Worm (Caenorhabditis elegans) whole organism, L2 larva: ENCODE measurements around the gene clc-20.

ENCODE experiments used
- C34F6.9 ChIP-seq: fragments of 150-350 bp; optimal IDR thresholded peaks from 2 replicates; lab custom pipeline; 2014; ENCODE audit warnings: missing biosample characterization, missing genetic modification characterization
- F13H6.1 ChIP-seq: sonication (generic microtip); optimal IDR thresholded peaks from 2 replicates; lab custom pipeline; 2016; ENCODE audit warnings: missing genetic modification characterization, missing compliant biosample characterization
- R02D3.7 ChIP-seq: fragments of 150-350 bp; optimal IDR thresholded peaks from 2 replicates; lab custom pipeline; 2014; ENCODE audit warnings: missing biosample characterization, missing genetic modification characterization
- Y55F3AM.14 ChIP-seq: fragments of 200-800 bp; sonication (Bioruptor generic); optimal IDR thresholded peaks from 2 replicates; lab custom pipeline; 2018; ENCODE audit warnings: mild to moderate bottlenecking, missing genetic modification characterization, missing compliant biosample characterization
- ZK546.5 ChIP-seq: sonication (generic microtip); optimal IDR thresholded peaks from 2 replicates; lab custom pipeline; 2017; ENCODE audit warnings: missing biosample characterization, missing genetic modification characterization
- alr-1 ChIP-seq: fragments of 150-350 bp; optimal IDR thresholded peaks from 2 replicates; lab custom pipeline; 2014; ENCODE audit warnings: missing biosample characterization, missing genetic modification characterization
- aly-2 ChIP-seq: fragments of 150-350 bp; optimal IDR thresholded peaks from 2 replicates; lab custom pipeline; 2014; ENCODE audit warnings: missing biosample characterization, missing genetic modification characterization
- ama-1 ChIP-seq: fragments of 150-350 bp; optimal IDR thresholded peaks from 2 replicates; lab custom pipeline; 2018; ENCODE audit warnings: inconsistent platforms
- blmp-1 ChIP-seq: sonication (generic microtip); optimal IDR thresholded peaks from 2 replicates; lab custom pipeline; 2017; ENCODE audit warnings: missing genetic modification characterization, mild to moderate bottlenecking, missing compliant biosample characterization, antibody characterized with exemption, moderate library complexity; ENCODE audit not compliant: insufficient read depth
- ceh-16 ChIP-seq: fragments of 150-350 bp; optimal IDR thresholded peaks from 2 replicates; lab custom pipeline; 2014; ENCODE audit warnings: missing biosample characterization, missing genetic modification characterization
- ceh-82 ChIP-seq: fragments of 150-350 bp; optimal IDR thresholded peaks from 2 replicates; lab custom pipeline; 2014; ENCODE audit warnings: missing biosample characterization, missing genetic modification characterization
- crh-2 ChIP-seq: sonication (generic microtip); optimal IDR thresholded peaks from 2 replicates; lab custom pipeline; 2017; ENCODE audit warnings: missing biosample characterization, missing genetic modification characterization
- dmd-4 ChIP-seq: sonication (generic microtip); optimal IDR thresholded peaks from 2 replicates; lab custom pipeline; 2017; ENCODE audit warnings: missing biosample characterization, missing genetic modification characterization
- egl-27 ChIP-seq: sonication (generic microtip); optimal IDR thresholded peaks from 3 replicates; lab custom pipeline; 2017; ENCODE audit warnings: missing biosample characterization, missing genetic modification reagents, missing genetic modification characterization
- elt-1 ChIP-seq: fragments of 150-350 bp; optimal IDR thresholded peaks from 2 replicates; lab custom pipeline; 2014; ENCODE audit warnings: missing biosample characterization, missing genetic modification characterization
- elt-3 ChIP-seq: sonication (generic microtip); optimal IDR thresholded peaks from 2 replicates; lab custom pipeline; 2017; ENCODE audit warnings: missing biosample characterization, missing genetic modification characterization
- fos-1 ChIP-seq: fragments of 150-350 bp; optimal IDR thresholded peaks from 2 replicates; lab custom pipeline; 2014; ENCODE audit warnings: missing biosample characterization, missing genetic modification characterization
- gmeb-1 ChIP-seq: fragments of 150-350 bp; optimal IDR thresholded peaks from 2 replicates; lab custom pipeline; 2014; ENCODE audit warnings: missing biosample characterization, missing genetic modification characterization
- lin-11 ChIP-seq: fragments of 150-350 bp; sonication (generic microtip); optimal IDR thresholded peaks from 2 replicates; lab custom pipeline; 2014; ENCODE audit warnings: missing biosample characterization, missing genetic modification characterization, inconsistent platforms, mixed read lengths
- lin-13 ChIP-seq: fragments of 150-350 bp; optimal IDR thresholded peaks from 2 replicates; lab custom pipeline; 2014; ENCODE audit warnings: missing biosample characterization, missing genetic modification reagents, missing genetic modification characterization
- lin-39 ChIP-seq: fragments of 150-350 bp; optimal IDR thresholded peaks from 2 replicates; lab custom pipeline; 2014; ENCODE audit warnings: missing biosample characterization, missing genetic modification reagents, missing genetic modification characterization
- lsy-2 ChIP-seq, 2 experiments: fragments of 150-350 bp in 1 of 2; sonication (generic microtip) in 1 of 2; optimal IDR thresholded peaks; 2 replicates each; lab custom pipeline; 2014 to 2017; ENCODE audit warnings: missing biosample characterization in 2 of 2, missing genetic modification characterization in 2 of 2
- mab-5 ChIP-seq: fragments of 150-350 bp; optimal IDR thresholded peaks from 2 replicates; lab custom pipeline; 2014; ENCODE audit warnings: missing biosample characterization, missing genetic modification characterization
- mbf-1 ChIP-seq: sonication (generic microtip); optimal IDR thresholded peaks from 2 replicates; lab custom pipeline; 2017; ENCODE audit warnings: missing biosample characterization, missing genetic modification characterization
- mdl-1 ChIP-seq, 2 experiments: fragments of 150-350 bp in 1 of 2; sonication (generic microtip) in 1 of 2; optimal IDR thresholded peaks; 2 replicates each; lab custom pipeline; 2017; ENCODE audit warnings: missing biosample characterization in 2 of 2, missing genetic modification characterization in 2 of 2
- nhr-10 ChIP-seq: sonication (generic microtip); optimal IDR thresholded peaks from 2 replicates; lab custom pipeline; 2017; ENCODE audit warnings: missing biosample characterization, missing genetic modification characterization
- nhr-11 ChIP-seq: fragments of 150-350 bp; optimal IDR thresholded peaks from 2 replicates; lab custom pipeline; 2014; ENCODE audit warnings: missing biosample characterization, missing genetic modification characterization
- nhr-12 ChIP-seq: fragments of 150-350 bp; optimal IDR thresholded peaks from 2 replicates; lab custom pipeline; 2014; ENCODE audit warnings: missing biosample characterization, missing genetic modification characterization
- nhr-129 ChIP-seq: fragments of 150-350 bp; optimal IDR thresholded peaks from 2 replicates; lab custom pipeline; 2014; ENCODE audit warnings: missing biosample characterization, missing genetic modification characterization
- nhr-21 ChIP-seq: fragments of 150-350 bp; optimal IDR thresholded peaks from 2 replicates; lab custom pipeline; 2014; ENCODE audit warnings: missing biosample characterization, missing genetic modification characterization
- nhr-23 ChIP-seq: fragments of 150-350 bp; optimal IDR thresholded peaks from 2 replicates; lab custom pipeline; 2014; ENCODE audit warnings: missing biosample characterization, missing genetic modification reagents, missing genetic modification characterization
- nhr-237 ChIP-seq: fragments of 150-350 bp; optimal IDR thresholded peaks from 2 replicates; lab custom pipeline; 2014; ENCODE audit warnings: missing biosample characterization, missing genetic modification characterization
- nhr-25 ChIP-seq: fragments of 150-350 bp; sonication (generic microtip); optimal IDR thresholded peaks from 3 replicates; lab custom pipeline; 2014; ENCODE audit warnings: missing biosample characterization, missing genetic modification characterization
- nhr-6 ChIP-seq: fragments of 150-350 bp; optimal IDR thresholded peaks from 2 replicates; lab custom pipeline; 2014; ENCODE audit warnings: missing biosample characterization, missing genetic modification characterization
- nhr-77 ChIP-seq: fragments of 150-350 bp; optimal IDR thresholded peaks from 2 replicates; lab custom pipeline; 2014; ENCODE audit warnings: missing biosample characterization, missing genetic modification characterization
- peb-1 ChIP-seq: fragments of 150-350 bp; optimal IDR thresholded peaks from 2 replicates; lab custom pipeline; 2014; ENCODE audit warnings: missing biosample characterization, missing genetic modification characterization
- sem-4 ChIP-seq: fragments of 150-350 bp; optimal IDR thresholded peaks from 2 replicates; lab custom pipeline; 2014; ENCODE audit warnings: missing biosample characterization, missing genetic modification reagents, missing genetic modification characterization
- skn-1 ChIP-seq: sonication (generic microtip); optimal IDR thresholded peaks from 2 replicates; lab custom pipeline; 2017; ENCODE audit warnings: missing biosample characterization, missing genetic modification characterization
- sma-3 ChIP-seq: sonication (generic microtip); optimal IDR thresholded peaks from 2 replicates; lab custom pipeline; 2016; ENCODE audit warnings: missing genetic modification reagents, missing genetic modification characterization, missing compliant biosample characterization
- sma-9 ChIP-seq, 2 experiments: fragments of 150-350 bp in 1 of 2; sonication (generic microtip) in 1 of 2; optimal IDR thresholded peaks; 2 replicates each; lab custom pipeline; 2014 to 2016; ENCODE audit warnings: missing genetic modification characterization in 2 of 2, mild to moderate bottlenecking in 1 of 2, missing biosample characterization in 1 of 2, missing compliant biosample characterization in 1 of 2, missing genetic modification reagents in 1 of 2, moderate library complexity in 1 of 2
- snpc-4 ChIP-seq: fragments of 150-350 bp; optimal IDR thresholded peaks from 2 replicates; lab custom pipeline; 2014; ENCODE audit warnings: missing biosample characterization, missing genetic modification characterization
- unc-39 ChIP-seq: fragments of 150-350 bp; optimal IDR thresholded peaks from 2 replicates; lab custom pipeline; 2014; ENCODE audit warnings: missing biosample characterization, missing genetic modification characterization
- unc-55 ChIP-seq: fragments of 150-350 bp; sonication (generic microtip); optimal IDR thresholded peaks from 3 replicates; lab custom pipeline; 2014; ENCODE audit warnings: missing biosample characterization, missing genetic modification reagents, missing genetic modification characterization
- unc-62 ChIP-seq: fragments of 150-350 bp; optimal IDR thresholded peaks from 2 replicates; lab custom pipeline; 2014; ENCODE audit warnings: missing biosample characterization, missing genetic modification reagents, missing genetic modification characterization
- zag-1 ChIP-seq: fragments of 150-350 bp; optimal IDR thresholded peaks from 2 replicates; lab custom pipeline; 2014; ENCODE audit warnings: missing biosample characterization, missing genetic modification characterization
- ztf-1 ChIP-seq: fragments of 200-800 bp; sonication (Bioruptor generic); conservative IDR thresholded peaks from 2 replicates; pipeline ENCODE4 v1.3.6; 2022; ENCODE audit warnings: missing genetic modification characterization, missing compliant biosample characterization
- ztf-11 ChIP-seq: sonication (generic microtip); optimal IDR thresholded peaks from 2 replicates; lab custom pipeline; 2017; ENCODE audit warnings: missing biosample characterization, missing genetic modification characterization
- ztf-4 ChIP-seq: fragments of 150-350 bp; optimal IDR thresholded peaks from 2 replicates; lab custom pipeline; 2014; ENCODE audit warnings: missing biosample characterization, missing genetic modification characterization

Gene clc-20

ce11 chrIII:833711-834442 lies 38.5 kb upstream of the clc-20 start:
- TF ChIP-seq mbf-1 (tag; lab: Kevin White, UChicago) (no peak), lin-11 (peak; percentile 83), ceh-16 (tag; lab: Kevin White, UChicago) (peak; percentile 82), unc-39 (no peak), unc-62 (GFP tag; lab: Kevin White, UChicago) (no peak), snpc-4 (tag; lab: Kevin White, UChicago) (peak; percentile 28), nhr-11 (tag; lab: Kevin White, UChicago) (no peak), nhr-23 (tag; lab: Kevin White, UChicago) (no peak), mab-5 (tag; lab: Kevin White, UChicago) (peak; percentile 70), Y55F3AM.14 (GFP tag; lab: Kevin White, UChicago) (peak; percentile 84), sma-3 (GFP tag; lab: Kevin White, UChicago) (peak; percentile 95), dmd-4 (no peak), nhr-25 (peak; percentile 95), sem-4 (tag; lab: Kevin White, UChicago) (peak; percentile 88), crh-2 (peak; percentile 93), ztf-4 (tag; lab: Kevin White, UChicago) (peak; percentile 81), nhr-10 (tag; lab: Kevin White, UChicago) (peak; percentile 82), lsy-2 (tag; optimal IDR thresholded peaks at IDR 0.05; lab: Kevin White, UChicago) (peak; percentile 67 to 89), lin-39 (tag; lab: Kevin White, UChicago) (no peak), zag-1 (peak; percentile 87), ZK546.5 (tag; lab: Kevin White, UChicago) (no peak), elt-3 (no peak), ztf-11 (tag; lab: Kevin White, UChicago) (no peak), elt-1 (tag; lab: Kevin White, UChicago) (no peak), nhr-237 (no peak), gmeb-1 (tag; lab: Kevin White, UChicago) (peak; percentile 69), aly-2 (tag; lab: Kevin White, UChicago) (no peak), nhr-21 (tag; lab: Kevin White, UChicago) (peak; percentile 94), C34F6.9 (tag; lab: Kevin White, UChicago) (peak; percentile 97), peb-1 (peak; percentile 49), mdl-1 (tag; optimal IDR thresholded peaks at IDR 0.05; lab: Kevin White, UChicago) (peak; percentile 83 to 94), R02D3.7 (no peak), alr-1 (tag; lab: Kevin White, UChicago) (no peak), lin-13 (GFP tag; lab: Kevin White, UChicago) (peak; percentile 78), ztf-1 (GFP tag; lab: Robert Waterston, UW) (no peak), ceh-82 (tag; lab: Kevin White, UChicago) (peak; percentile 3), skn-1 (tag; lab: Kevin White, UChicago) (peak; percentile 35), nhr-6 (tag; lab: Kevin White, UChicago) (peak; percentile 56), egl-27 (tag; lab: Kevin White, UChicago) (peak; percentile 92), nhr-12 (tag; lab: Kevin White, UChicago) (no peak), sma-9 (GFP tag; optimal IDR thresholded peaks at IDR 0.05; lab: Kevin White, UChicago) (peak; percentile 92), sma-9 (tag; optimal IDR thresholded peaks at IDR 0.05; lab: Kevin White, UChicago) (no peak), F13H6.1 (tag; lab: Kevin White, UChicago) (peak; percentile 91), ama-1 (peak; percentile 94), nhr-129 (tag; lab: Kevin White, UChicago) (peak; percentile 100), fos-1 (tag; lab: Kevin White, UChicago) (peak; percentile 99), nhr-77 (tag; lab: Kevin White, UChicago) (no peak), blmp-1 (peak; percentile 84), unc-55 (GFP tag; lab: Kevin White, UChicago) (peak; percentile 96)
- TF ChIP-seq, all 48 proteins: peak for 30
